Worm (Caenorhabditis elegans) whole organism, L4 larva: ENCODE results near the gene C34F11.1.

Experiments used
- F44E2.7 ChIP-seq: fragments of 200-800 bp; sonication (Bioruptor generic); IDR thresholded peaks from 2 replicates; pipeline ENCODE4 v2.1.2; 2022; ENCODE audit warnings: missing genetic modification characterization, missing compliant biosample characterization
- R02D3.7 ChIP-seq: fragments of 150-350 bp; sonication (generic microtip); optimal IDR thresholded peaks from 3 replicates; lab custom pipeline; 2014; ENCODE audit warnings: missing biosample characterization, missing genetic modification characterization
- Y5F2A.4 ChIP-seq: fragments of 200-800 bp; sonication (Bioruptor generic); optimal IDR thresholded peaks from 2 replicates; lab custom pipeline; 2018; ENCODE audit warnings: mild to moderate bottlenecking, missing genetic modification characterization, missing compliant biosample characterization
- ZK546.5 ChIP-seq, 2 experiments: sonication (generic microtip); optimal IDR thresholded peaks; 2 replicates each; lab custom pipeline; 2017; ENCODE audit warnings: missing biosample characterization in 2 of 2, missing genetic modification characterization in 2 of 2
- ama-1 ChIP-seq: fragments of 150-350 bp; optimal IDR thresholded peaks from 2 replicates; lab custom pipeline; 2014; ENCODE audit warnings: inconsistent platforms, mixed read lengths
- ceh-82 ChIP-seq: sonication (generic microtip); optimal IDR thresholded peaks from 2 replicates; lab custom pipeline; 2017; ENCODE audit warnings: missing biosample characterization, missing genetic modification characterization
- daf-8 ChIP-seq: fragments of 200-800 bp; sonication (Bioruptor generic); IDR thresholded peaks from 2 replicates; pipeline ENCODE4 v1.3.6; 2022; ENCODE audit warnings: missing genetic modification characterization, missing compliant biosample characterization
- mdl-1 ChIP-seq, 2 experiments: fragments of 150-350 bp in 1 of 2; sonication (generic microtip) in 1 of 2; optimal IDR thresholded peaks; 2 replicates each; lab custom pipeline; 2014 to 2017; ENCODE audit warnings: missing biosample characterization in 2 of 2, missing genetic modification characterization in 2 of 2
- mdt-29 ChIP-seq: fragments of 200-800 bp; sonication (Bioruptor generic); IDR thresholded peaks from 2 replicates; pipeline ENCODE4 v1.3.6; 2022; ENCODE audit warnings: missing genetic modification reagents, missing genetic modification characterization, missing compliant biosample characterization
- nhr-237 ChIP-seq: sonication (generic microtip); optimal IDR thresholded peaks from 2 replicates; lab custom pipeline; 2017; ENCODE audit warnings: missing biosample characterization, missing genetic modification characterization
- nhr-77 ChIP-seq: fragments of 150-350 bp; optimal IDR thresholded peaks from 2 replicates; lab custom pipeline; 2014; ENCODE audit warnings: missing biosample characterization, missing genetic modification characterization
- unc-62 ChIP-seq, 3 experiments: fragments of 150-350 bp in 1 of 3; sonication (generic microtip); optimal IDR thresholded peaks in 2 of 3; peaks in 1 of 3; 1 replicate in 1 of 3; 2 replicates in 2 of 3; lab custom pipeline; 2014 to 2017; ENCODE audit warnings: missing biosample characterization in 3 of 3, missing genetic modification characterization in 3 of 3, missing genetic modification reagents in 3 of 3, missing genotype in 1 of 3
- zip-2 ChIP-seq: fragments of 150-350 bp; optimal IDR thresholded peaks from 2 replicates; lab custom pipeline; 2014; ENCODE audit warnings: missing biosample characterization, missing genetic modification characterization
- ztf-11 ChIP-seq: fragments of 150-350 bp; optimal IDR thresholded peaks from 2 replicates; lab custom pipeline; 2014; ENCODE audit warnings: missing biosample characterization, missing genetic modification characterization

DNA sequence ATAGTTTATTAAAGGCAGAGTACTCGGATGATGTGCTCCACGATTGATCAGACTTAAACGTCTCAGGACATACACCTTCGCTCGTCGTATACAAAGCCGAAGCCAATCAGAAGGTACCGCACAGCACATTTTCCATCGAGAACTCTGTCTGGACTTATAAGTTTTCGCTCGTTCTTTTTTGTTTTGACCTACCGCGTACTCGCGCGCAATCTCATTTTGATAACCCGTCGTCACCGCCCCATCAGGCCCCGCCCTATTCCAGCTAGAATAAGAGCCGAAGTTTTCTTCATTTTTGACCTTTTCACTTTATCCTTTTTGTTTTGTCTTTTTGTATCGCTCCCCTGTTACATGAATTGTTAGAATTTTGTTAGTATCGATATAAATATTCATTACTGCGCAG, 16.8 kb downstream of the C34F11.1 start, which contains the start of gene EGAP2.2:
- TF ChIP-seq ama-1 (lab: Kevin White, UChicago): no peak
- no peak for TF ChIP-seq zip-2 (tag; lab: Kevin White, UChicago)
- no peak for TF ChIP-seq Y5F2A.4
- TF ChIP-seq R02D3.7 (tag; lab: Kevin White, UChicago): no peak
- no peak for TF ChIP-seq nhr-77
- no peak for TF ChIP-seq unc-62 (GFP tag; optimal IDR thresholded peaks at IDR 0.05 in 1 of 2; lab: Kevin White, UChicago)
- no peak for TF ChIP-seq unc-62 (tag; optimal IDR thresholded peaks at IDR 0.05; lab: Kevin White, UChicago)
- no peak for TF ChIP-seq mdl-1 (tag; optimal IDR thresholded peaks at IDR 0.05; lab: Kevin White, UChicago)
- no peak for TF ChIP-seq daf-8
- TF ChIP-seq ztf-11 (tag; lab: Kevin White, UChicago): no peak
- TF ChIP-seq ceh-82 (tag; lab: Kevin White, UChicago): no peak
- TF ChIP-seq mdt-29: no peak
- TF ChIP-seq F44E2.7 (GFP tag; lab: Robert Waterston, UW): no peak
- TF ChIP-seq ZK546.5 (tag; optimal IDR thresholded peaks at IDR 0.05; lab: Kevin White, UChicago): no peak
- no peak for TF ChIP-seq nhr-237 (tag; lab: Kevin White, UChicago)
